Worm (Caenorhabditis elegans): ENCODE data around the gene grl-8.

- no peak for TF ChIP-seq klf-2 (GFP tag; conservative IDR thresholded peaks at IDR 0.05)
- no peak for TF ChIP-seq ztf-29 (GFP tag; IDR thresholded peaks at IDR 0.05)
- TF ChIP-seq ztf-23 (GFP tag; IDR thresholded peaks at IDR 0.05), result no peak
- TF ChIP-seq flt-1 (GFP tag; IDR thresholded peaks at IDR 0.05), result no peak
- TF ChIP-seq ref-1 (GFP tag; conservative IDR thresholded peaks at IDR 0.05), result no peak
Observed at ce11 chrV:6775708-6776107, 42.8 kb upstream of the grl-8 start, which contains the start of gene srh-28.
